Worm (Caenorhabditis elegans) whole organism, L1 larva: ENCODE measurements around the gene srg-21.

Source experiments
- elt-2 ChIP-seq: sonication (generic microtip); optimal IDR thresholded peaks from 2 replicates; lab custom pipeline; 2016; ENCODE audit warnings: missing genetic modification characterization, mild to moderate bottlenecking, inconsistent platforms, missing compliant biosample characterization, missing genetic modification reagents
- lin-15B ChIP-seq: fragments of 150-350 bp; sonication (generic microtip); optimal IDR thresholded peaks from 3 replicates; lab custom pipeline; 2014; ENCODE audit warnings: missing biosample characterization, missing genetic modification characterization
- nhr-11 ChIP-seq: fragments of 150-350 bp; optimal IDR thresholded peaks from 2 replicates; lab custom pipeline; 2014; ENCODE audit warnings: missing biosample characterization, missing genetic modification characterization
- nhr-76 ChIP-seq: sonication (generic microtip); optimal IDR thresholded peaks from 2 replicates; lab custom pipeline; 2017; ENCODE audit warnings: missing biosample characterization, missing genetic modification characterization
- rnt-1 ChIP-seq: sonication (generic microtip); optimal IDR thresholded peaks from 2 replicates; lab custom pipeline; 2016; ENCODE audit warnings: mild to moderate bottlenecking, missing genetic modification characterization, moderate library complexity, missing compliant biosample characterization
- unc-62 ChIP-seq: fragments of 150-350 bp; optimal IDR thresholded peaks from 2 replicates; lab custom pipeline; 2014; ENCODE audit warnings: missing biosample characterization, missing genetic modification reagents, missing genetic modification characterization

DNA sequence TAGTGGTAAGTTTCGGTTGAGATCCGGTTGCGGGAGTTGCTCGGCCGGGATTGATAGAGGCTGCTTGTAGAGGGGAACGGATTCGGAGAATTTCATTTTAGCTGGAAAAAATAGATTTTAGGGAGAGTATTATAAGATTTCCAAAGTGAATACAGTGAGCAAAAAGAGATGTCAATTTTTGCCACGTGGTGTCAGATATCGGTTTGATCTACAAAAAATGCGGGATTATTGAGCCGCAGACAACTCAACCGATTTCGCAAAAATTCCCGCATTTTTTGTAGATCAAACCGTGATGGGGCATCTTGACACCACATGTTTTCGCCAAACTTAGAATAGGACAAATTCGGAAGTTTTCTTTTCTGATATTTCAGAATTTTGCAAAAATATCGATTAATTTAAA is 36.9 kb downstream of the srg-21 start, which contains the start of gene lido-13:
- TF ChIP-seq nhr-11 (tag; lab: Kevin White, UChicago) (no peak), nhr-76 (no peak), elt-2 (tag; lab: Kevin White, UChicago) (no peak), rnt-1 (tag; lab: Kevin White, UChicago) (no peak), lin-15B (tag; lab: Kevin White, UChicago) (no peak), unc-62 (no peak)
